Worm (Caenorhabditis elegans) whole organism, midembryonic: ENCODE measurements around the gene T14G10.8.

Source experiments
- T22C8.4 ChIP-seq: fragments of 200-800 bp; sonication (Bioruptor generic); IDR thresholded peaks from 2 replicates; pipeline ENCODE4 v1.3.6; 2022; ENCODE audit warnings: missing genetic modification characterization, missing compliant biosample characterization
- cog-1 ChIP-seq: sonication (generic microtip); optimal IDR thresholded peaks from 2 replicates; lab custom pipeline; 2016; ENCODE audit warnings: missing genetic modification characterization, missing compliant biosample characterization
- flt-1 ChIP-seq: fragments of 200-800 bp; sonication (Bioruptor generic); IDR thresholded peaks from 2 replicates; pipeline ENCODE4 v1.3.6; 2022; ENCODE audit warnings: missing genetic modification characterization, missing compliant biosample characterization
- klf-2 ChIP-seq: fragments of 200-800 bp; sonication (Bioruptor generic); conservative IDR thresholded peaks from 2 replicates; pipeline ENCODE4 v1.3.6; 2022; ENCODE audit warnings: missing genetic modification reagents, missing genetic modification characterization, missing compliant biosample characterization
- med-1 ChIP-seq: sonication (generic microtip); optimal IDR thresholded peaks from 2 replicates; lab custom pipeline; 2017; ENCODE audit warnings: missing genetic modification characterization, mild to moderate bottlenecking, missing compliant biosample characterization, antibody characterized with exemption, missing genetic modification reagents; ENCODE audit not compliant: insufficient read depth
- ref-1 ChIP-seq: fragments of 200-800 bp; sonication (Bioruptor generic); conservative IDR thresholded peaks from 2 replicates; pipeline ENCODE4 v1.3.6; 2022; ENCODE audit warnings: missing genetic modification reagents, missing genetic modification characterization, missing compliant biosample characterization
- ztf-23 ChIP-seq: fragments of 200-800 bp; sonication (Bioruptor generic); IDR thresholded peaks from 2 replicates; pipeline ENCODE4 v1.3.6; 2022; ENCODE audit warnings: missing genetic modification reagents, missing genetic modification characterization, missing compliant biosample characterization
- ztf-29 ChIP-seq: fragments of 200-800 bp; sonication (Bioruptor generic); IDR thresholded peaks from 2 replicates; pipeline ENCODE4 v1.3.6; 2022; ENCODE audit warnings: missing genetic modification reagents, missing genetic modification characterization, missing compliant biosample characterization

ce11 chrIV:10096881-10097280, 49.9 kb downstream of the T14G10.8 start, which contains the start of gene dis-3:
- TF ChIP-seq ref-1 (GFP tag; lab: Robert Waterston, UW) (no peak), cog-1 (tag; lab: Kevin White, UChicago) (no peak), ztf-23 (no peak), med-1 (GFP tag; lab: Kevin White, UChicago) (no peak), flt-1 (GFP tag; lab: Robert Waterston, UW) (no peak), klf-2 (no peak), T22C8.4 (GFP tag; lab: Robert Waterston, UW) (no peak), ztf-29 (GFP tag; lab: Robert Waterston, UW) (no peak)
